Worm (Caenorhabditis elegans) whole organism, L3 larva: ENCODE data around the gene Y69A2AR.22.

Experiments
- R02D3.7 ChIP-seq: fragments of 150-350 bp; optimal IDR thresholded peaks from 2 replicates; lab custom pipeline; 2014; ENCODE audit warnings: missing biosample characterization, missing genetic modification characterization
- ZK546.5 ChIP-seq: sonication (generic microtip); optimal IDR thresholded peaks from 2 replicates; lab custom pipeline; 2017; ENCODE audit warnings: missing biosample characterization, missing genetic modification characterization
- ceh-16 ChIP-seq: sonication (generic microtip); optimal IDR thresholded peaks from 2 replicates; lab custom pipeline; 2017; ENCODE audit warnings: missing biosample characterization, missing genetic modification characterization
- ceh-28 ChIP-seq: fragments of 150-350 bp; optimal IDR thresholded peaks from 2 replicates; lab custom pipeline; 2014; ENCODE audit warnings: missing biosample characterization, missing genetic modification reagents, missing genetic modification characterization
- ceh-9 ChIP-seq: sonication (generic microtip); optimal IDR thresholded peaks from 2 replicates; lab custom pipeline; 2018; ENCODE audit warnings: missing biosample characterization, missing genetic modification characterization
- egl-27 ChIP-seq: sonication (generic microtip); optimal IDR thresholded peaks from 4 replicates; lab custom pipeline; 2017; ENCODE audit warnings: missing biosample characterization, missing genetic modification reagents, missing genetic modification characterization
- egl-5 ChIP-seq: fragments of 150-350 bp; optimal IDR thresholded peaks from 2 replicates; lab custom pipeline; 2017; ENCODE audit warnings: missing biosample characterization, missing genetic modification reagents, missing genetic modification characterization, inconsistent platforms
- elt-1 ChIP-seq: fragments of 150-350 bp; optimal IDR thresholded peaks from 2 replicates; lab custom pipeline; 2014; ENCODE audit warnings: missing biosample characterization, missing genetic modification characterization
- elt-2 ChIP-seq: sonication (generic microtip); optimal IDR thresholded peaks from 2 replicates; lab custom pipeline; 2016; ENCODE audit warnings: missing genetic modification reagents, mild to moderate bottlenecking, missing genetic modification characterization, missing compliant biosample characterization
- fkh-10 ChIP-seq: sonication (generic microtip); optimal IDR thresholded peaks from 2 replicates; lab custom pipeline; 2017; ENCODE audit warnings: missing biosample characterization, missing genetic modification reagents, missing genetic modification characterization
- fos-1 ChIP-seq: fragments of 150-350 bp; optimal IDR thresholded peaks from 2 replicates; lab custom pipeline; 2014; ENCODE audit warnings: missing biosample characterization, missing genetic modification characterization
- hmg-11 ChIP-seq: sonication (generic microtip); optimal IDR thresholded peaks from 2 replicates; lab custom pipeline; 2016; ENCODE audit warnings: missing genetic modification characterization, missing compliant biosample characterization
- jun-1 ChIP-seq: fragments of 150-350 bp; optimal IDR thresholded peaks from 2 replicates; lab custom pipeline; 2014; ENCODE audit warnings: missing biosample characterization, missing genetic modification reagents, missing genetic modification characterization
- lin-15B ChIP-seq: fragments of 150-350 bp; optimal IDR thresholded peaks from 2 replicates; lab custom pipeline; 2014; ENCODE audit warnings: missing biosample characterization, missing genetic modification characterization
- lin-39 ChIP-seq: fragments of 150-350 bp; optimal IDR thresholded peaks from 2 replicates; lab custom pipeline; 2018; ENCODE audit warnings: missing biosample characterization, missing genetic modification reagents, missing genetic modification characterization
- mml-1 ChIP-seq: fragments of 150-350 bp; sonication (generic microtip); optimal IDR thresholded peaks from 3 replicates; lab custom pipeline; 2014; ENCODE audit warnings: missing biosample characterization, missing genetic modification characterization
- nhr-23 ChIP-seq: fragments of 150-350 bp; optimal IDR thresholded peaks from 2 replicates; lab custom pipeline; 2014; ENCODE audit warnings: missing biosample characterization, missing genetic modification reagents, missing genetic modification characterization
- nhr-237 ChIP-seq: fragments of 150-350 bp; optimal IDR thresholded peaks from 2 replicates; lab custom pipeline; 2014; ENCODE audit warnings: missing biosample characterization, missing genetic modification characterization
- nhr-76 ChIP-seq: fragments of 150-350 bp; sonication (generic microtip); optimal IDR thresholded peaks from 5 replicates; lab custom pipeline; 2014; ENCODE audit warnings: missing biosample characterization, missing genetic modification characterization
- nhr-77 ChIP-seq: fragments of 150-350 bp; optimal IDR thresholded peaks from 2 replicates; lab custom pipeline; 2014; ENCODE audit warnings: missing biosample characterization, missing genetic modification characterization
- pqm-1 ChIP-seq: fragments of 150-350 bp; optimal IDR thresholded peaks from 2 replicates; lab custom pipeline; 2017; ENCODE audit warnings: missing biosample characterization, missing genetic modification characterization, inconsistent platforms
- skn-1 ChIP-seq: fragments of 150-350 bp; optimal IDR thresholded peaks from 2 replicates; lab custom pipeline; 2014; ENCODE audit warnings: missing biosample characterization, missing genetic modification characterization
- snpc-4 ChIP-seq: fragments of 150-350 bp; optimal IDR thresholded peaks from 2 replicates; lab custom pipeline; 2014; ENCODE audit warnings: missing biosample characterization, missing genetic modification characterization
- tbx-2 ChIP-seq: sonication (generic microtip); optimal IDR thresholded peaks from 2 replicates; lab custom pipeline; 2016; ENCODE audit warnings: mild to moderate bottlenecking, missing genetic modification characterization, missing compliant biosample characterization
- unc-39 ChIP-seq: sonication (generic microtip); optimal IDR thresholded peaks from 4 replicates; lab custom pipeline; 2017; ENCODE audit warnings: missing biosample characterization, missing genetic modification characterization
- zag-1 ChIP-seq: fragments of 150-350 bp; optimal IDR thresholded peaks from 2 replicates; lab custom pipeline; 2014; ENCODE audit warnings: missing biosample characterization, missing genetic modification characterization

Y69A2AR.22 gene

DNA sequence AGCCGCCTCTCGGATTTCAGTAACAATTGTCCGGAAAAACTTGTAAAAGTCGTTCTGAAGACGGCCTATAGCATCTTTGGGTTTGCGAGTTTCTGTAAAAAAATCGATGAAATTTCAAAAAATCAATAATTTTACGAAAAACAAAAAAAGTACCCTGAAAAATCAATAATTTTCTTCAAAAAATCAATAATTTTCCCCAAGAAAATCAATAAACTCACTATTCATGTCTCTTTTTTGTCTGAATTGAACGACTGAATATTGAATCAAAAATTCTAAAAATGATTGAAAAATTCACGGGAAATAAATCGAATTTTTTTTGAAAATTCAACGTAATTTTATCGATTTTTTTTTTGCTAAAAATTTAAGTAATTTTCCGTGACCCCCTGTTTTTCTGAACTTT is 43.7 kb upstream of the Y69A2AR.22 start, which contains the start of gene Y69A2AR.23:
Gene Y69A2AR.23, minus strand, starts transcription at position 267 of the 400 bp plus-strand sequence.
- no peak for TF ChIP-seq ceh-9 (tag; lab: Kevin White, UChicago)
- no peak for TF ChIP-seq R02D3.7
- TF ChIP-seq ceh-16 (tag; lab: Kevin White, UChicago): no peak
- TF ChIP-seq nhr-237: no peak
- TF ChIP-seq ceh-28 (tag; lab: Kevin White, UChicago): peak; percentile 82

DNA sequence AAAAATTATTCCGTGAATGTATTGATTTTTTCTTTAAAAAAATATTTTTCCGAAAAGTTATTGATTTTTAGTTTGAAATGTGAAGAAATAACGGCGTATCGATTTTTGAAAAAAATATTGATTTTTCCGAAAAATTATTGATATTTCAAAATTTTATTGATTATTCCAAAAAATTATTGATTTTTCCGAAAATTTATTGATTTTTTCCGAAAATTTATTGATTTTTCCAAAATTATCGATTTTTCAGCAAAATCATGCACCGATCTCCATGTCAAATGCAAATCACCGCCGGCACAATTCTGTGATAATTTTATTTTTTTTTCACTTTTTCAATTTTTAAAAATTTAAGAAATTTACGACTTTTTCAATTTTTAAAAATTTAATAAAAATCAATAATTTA is 41.8 kb upstream of the Y69A2AR.22 start:
- peak; percentile 86 for TF ChIP-seq ceh-28 (tag; lab: Kevin White, UChicago)
- TF ChIP-seq elt-1 (tag; lab: Kevin White, UChicago): no peak

DNA sequence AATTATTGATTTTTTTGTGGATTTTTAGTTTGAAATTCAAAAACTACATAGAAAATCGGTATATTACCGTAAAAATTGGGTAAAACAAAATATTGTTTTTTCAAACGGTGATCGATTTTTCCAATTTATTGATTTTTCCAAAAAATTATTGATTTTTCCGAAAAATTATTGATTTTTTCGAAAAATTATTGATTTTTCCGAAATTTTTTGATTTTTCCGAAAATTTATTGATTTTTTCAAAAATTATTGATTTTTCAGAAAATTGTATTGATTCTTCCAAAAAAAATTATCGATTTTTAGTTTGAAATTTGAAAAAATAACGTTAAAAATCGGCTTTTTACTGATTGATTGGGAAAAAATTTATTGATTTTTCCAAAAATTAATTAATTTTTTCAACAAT is 41.0 kb upstream of the Y69A2AR.22 start:
- TF ChIP-seq lin-39 (tag; lab: Kevin White, UChicago): no peak
- no peak for TF ChIP-seq mml-1
- peak; percentile 96 for TF ChIP-seq ceh-28 (tag; lab: Kevin White, UChicago)

- TF ChIP-seq skn-1 (no peak), nhr-23 (tag; lab: Kevin White, UChicago) (no peak), jun-1 (tag; lab: Kevin White, UChicago) (no peak), ceh-16 (tag; lab: Kevin White, UChicago) (no peak), tbx-2 (tag; lab: Kevin White, UChicago) (no peak), unc-39 (tag; lab: Kevin White, UChicago) (no peak), pqm-1 (no peak)
Observed at ce11 chrIV:2542001-2542400, 34.3 kb upstream of the Y69A2AR.22 start, which contains the start of gene sprr-3. sprr-3 (plus strand) TSS chrIV:2542301.

- TF ChIP-seq ceh-9 (tag; lab: Kevin White, UChicago) (no peak), unc-39 (tag; lab: Kevin White, UChicago) (no peak), lin-15B (no peak), mml-1 (no peak), zag-1 (tag; lab: Kevin White, UChicago) (no peak), hmg-11 (no peak), egl-5 (tag; lab: Kevin White, UChicago) (no peak), fos-1 (tag; lab: Kevin White, UChicago) (no peak)
Observed at ce11 chrIV:2537741-2538140, 30.0 kb upstream of the Y69A2AR.22 start.

DNA sequence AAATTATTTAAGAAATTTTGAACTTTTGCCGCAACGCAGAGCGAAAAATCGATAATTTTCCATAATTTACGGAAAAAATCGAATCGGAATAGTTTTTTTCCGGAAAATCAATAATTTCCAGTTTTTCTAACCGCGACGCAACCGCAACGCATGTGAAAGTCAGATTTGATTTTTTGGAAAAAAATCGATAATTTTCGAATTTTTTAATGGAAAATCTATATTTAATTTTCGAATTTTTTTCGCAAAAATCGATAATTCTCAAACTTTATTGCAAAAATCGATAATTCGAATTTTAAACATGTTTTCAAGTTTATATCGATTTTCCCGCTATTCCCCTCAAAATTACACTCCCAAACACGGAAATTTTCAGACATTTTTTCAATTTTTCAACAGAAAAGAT is 22.6 kb upstream of the Y69A2AR.22 start:
- TF ChIP-seq nhr-23 (tag; lab: Kevin White, UChicago) (no peak), snpc-4 (tag; lab: Kevin White, UChicago) (no peak), ceh-28 (tag; lab: Kevin White, UChicago) (peak; percentile 86), mml-1 (no peak), nhr-76 (tag; lab: Kevin White, UChicago) (no peak), lin-15B (no peak), ZK546.5 (tag; lab: Kevin White, UChicago) (no peak), egl-27 (tag; lab: Kevin White, UChicago) (no peak)

DNA sequence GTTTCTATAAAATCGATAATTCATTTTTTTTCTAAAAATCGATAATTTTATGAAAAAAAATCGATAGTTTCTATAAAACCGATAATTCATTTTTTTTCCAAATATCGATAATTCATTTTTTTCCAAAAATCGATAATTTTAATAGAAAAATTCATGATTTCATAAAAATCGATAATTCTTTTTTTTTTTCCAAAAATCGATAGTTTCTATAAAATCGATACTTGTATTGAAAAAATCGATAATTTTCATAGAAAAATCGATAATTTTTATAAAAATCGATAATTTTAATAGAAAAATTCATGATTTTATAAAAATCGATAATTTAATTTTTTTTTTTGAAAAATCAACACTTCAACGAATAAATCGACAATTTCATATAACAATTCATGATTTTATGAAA is 21.6 kb upstream of the Y69A2AR.22 start:
- TF ChIP-seq nhr-77 (tag; lab: Kevin White, UChicago) (no peak), ceh-28 (tag; lab: Kevin White, UChicago) (peak; percentile 93)
- TF ChIP-seq, all 47 proteins: peak for 1

DNA sequence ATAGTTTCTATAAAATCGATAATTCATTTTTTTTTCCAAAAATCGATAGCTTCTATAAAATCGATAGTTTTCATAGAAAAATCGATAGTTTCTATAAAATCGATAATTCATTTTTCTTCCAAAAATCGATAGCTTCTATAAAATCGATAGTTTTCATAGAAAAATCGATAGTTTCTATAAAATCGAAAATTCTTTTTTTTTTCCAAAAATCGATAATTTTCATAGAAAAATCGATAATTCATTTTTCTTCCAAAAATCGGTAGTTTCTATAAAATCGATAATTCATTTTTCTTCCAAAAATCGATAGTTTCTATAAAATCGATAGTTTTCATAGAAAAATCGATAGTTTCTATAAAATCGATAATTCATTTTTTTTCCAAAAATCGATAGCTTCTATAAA is 21.0 kb upstream of the Y69A2AR.22 start:
- TF ChIP-seq ceh-28 (tag; lab: Kevin White, UChicago): peak; percentile 90

DNA sequence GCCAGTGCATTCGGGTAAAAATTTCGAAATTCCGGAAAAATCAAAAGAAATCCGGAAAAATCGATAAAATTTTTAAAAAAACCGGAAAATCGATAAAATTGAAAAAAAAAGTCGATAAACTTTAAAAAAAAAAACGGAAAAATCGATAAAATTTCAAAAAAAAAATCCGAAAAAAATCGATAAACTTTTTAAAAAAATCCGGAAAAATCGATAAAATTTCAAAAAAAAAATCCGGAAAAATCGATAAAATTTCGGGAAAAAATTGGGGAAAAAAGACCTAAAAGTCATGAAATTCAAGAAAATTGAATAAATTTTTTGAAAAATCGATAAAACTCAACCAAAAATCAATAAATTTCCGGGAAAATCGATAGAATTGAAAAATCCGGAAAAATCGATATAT is 19.1 kb upstream of the Y69A2AR.22 start:
- TF ChIP-seq ceh-28 (tag; lab: Kevin White, UChicago) (peak; percentile 85), ceh-16 (tag; lab: Kevin White, UChicago) (no peak), elt-2 (no peak), fkh-10 (no peak)
